Fruit fly (Drosophila melanogaster) whole organism, embryonic: ENCODE data around the gene CG2187.
A peak's percentile ranks its signal among the peaks of the same experiment; 100 is the strongest.

Experiments used
- BEAF-32 ChIP-seq: fragments of 200-800 bp; sonication (Bioruptor generic); optimal IDR thresholded peaks from 3 replicates; lab custom pipeline; 2017; ENCODE audit warnings: missing biosample characterization, missing genetic modification characterization, mild to moderate bottlenecking, moderate library complexity, missing genetic modification reagents
- CG11696 ChIP-seq: fragments of 200-800 bp; sonication (Bioruptor generic); IDR thresholded peaks from 2 replicates; pipeline ENCODE4 v1.3.6; 2022; ENCODE audit warnings: missing biosample characterization, missing genetic modification characterization
- CG12071 ChIP-seq: fragments of 200-800 bp; sonication (Bioruptor generic); optimal IDR thresholded peaks from 3 replicates; lab custom pipeline; 2018; ENCODE audit warnings: missing biosample characterization, mild to moderate bottlenecking, missing genetic modification characterization
- CG1233 ChIP-seq: fragments of 200-800 bp; sonication (Bioruptor generic); optimal IDR thresholded peaks from 4 replicates; lab custom pipeline; 2018; ENCODE audit warnings: missing biosample characterization, mild to moderate bottlenecking, missing genetic modification characterization
- CG17328 ChIP-seq: fragments of 200-800 bp; sonication (Bioruptor generic); IDR thresholded peaks from 2 replicates; pipeline ENCODE4 v1.3.6; 2022; ENCODE audit warnings: missing biosample characterization, missing genetic modification characterization
- CG17385 ChIP-seq: fragments of 200-800 bp; sonication (Bioruptor generic); optimal IDR thresholded peaks from 3 replicates; lab custom pipeline; 2018; ENCODE audit warnings: missing biosample characterization, mild to moderate bottlenecking, missing genetic modification characterization
- CG17568 ChIP-seq: fragments of 200-800 bp; sonication (Bioruptor generic); optimal IDR thresholded peaks from 2 replicates; lab custom pipeline; 2018; ENCODE audit warnings: missing biosample characterization, mild to moderate bottlenecking, missing genetic modification characterization, moderate library complexity
- CG17912 ChIP-seq: fragments of 200-800 bp; sonication (Bioruptor generic); optimal IDR thresholded peaks from 2 replicates; lab custom pipeline; 2018; ENCODE audit warnings: missing biosample characterization, mild to moderate bottlenecking, missing genetic modification characterization
- CG1792 ChIP-seq: fragments of 200-800 bp; sonication (Bioruptor generic); optimal IDR thresholded peaks from 2 replicates; lab custom pipeline; 2016; ENCODE audit warnings: missing biosample characterization, missing genetic modification characterization
- CG2120 ChIP-seq: fragments of 200-800 bp; sonication (Bioruptor generic); optimal IDR thresholded peaks from 3 replicates; lab custom pipeline; 2016; ENCODE audit warnings: missing biosample characterization, missing genetic modification characterization
- CG2199 ChIP-seq: fragments of 200-800 bp; sonication (Bioruptor generic); IDR thresholded peaks from 3 replicates; pipeline ENCODE4 v1.3.6; 2022; ENCODE audit warnings: missing biosample characterization, missing genetic modification characterization
- CG2875 ChIP-seq: fragments of 200-800 bp; sonication (Bioruptor generic); optimal IDR thresholded peaks from 2 replicates; lab custom pipeline; 2017; ENCODE audit warnings: missing biosample characterization, mild to moderate bottlenecking, missing genetic modification characterization, missing genetic modification reagents
- CG31441 ChIP-seq: fragments of 200-800 bp; sonication (Bioruptor generic); IDR thresholded peaks from 2 replicates; pipeline ENCODE4 v1.3.6; 2022; ENCODE audit warnings: missing biosample characterization, missing genetic modification characterization
- CG32532 ChIP-seq: fragments of 200-800 bp; sonication (Bioruptor generic); IDR thresholded peaks from 2 replicates; pipeline ENCODE4 v1.3.6; 2022; ENCODE audit warnings: missing biosample characterization, missing genetic modification characterization
- CG32772 ChIP-seq: fragments of 200-800 bp; sonication (Bioruptor generic); IDR thresholded peaks from 2 replicates; pipeline ENCODE4 v1.3.6; 2022; ENCODE audit warnings: missing biosample characterization, missing genetic modification characterization
- CG3281 ChIP-seq: fragments of 200-800 bp; sonication (Bioruptor generic); optimal IDR thresholded peaks from 3 replicates; lab custom pipeline; 2017; ENCODE audit warnings: missing biosample characterization, mild to moderate bottlenecking, missing genetic modification characterization
- CG3838 ChIP-seq: fragments of 200-800 bp; sonication (Bioruptor generic); optimal IDR thresholded peaks from 3 replicates; lab custom pipeline; 2016; ENCODE audit warnings: missing biosample characterization, missing genetic modification characterization
- CG8944 ChIP-seq: fragments of 200-800 bp; sonication (Bioruptor generic); optimal IDR thresholded peaks from 3 replicates; lab custom pipeline; 2016; ENCODE audit warnings: missing biosample characterization, missing genetic modification characterization
- CG9876 ChIP-seq: fragments of 200-800 bp; sonication (Bioruptor generic); optimal IDR thresholded peaks from 2 replicates; lab custom pipeline; 2016; ENCODE audit warnings: missing biosample characterization, missing genetic modification characterization
- CrebB ChIP-seq: fragments of 200-800 bp; sonication (Bioruptor generic); optimal IDR thresholded peaks from 3 replicates; lab custom pipeline; 2018; ENCODE audit warnings: missing biosample characterization, mild to moderate bottlenecking, missing genetic modification characterization
- Fer3 ChIP-seq: fragments of 200-800 bp; sonication (Bioruptor generic); optimal IDR thresholded peaks from 2 replicates; lab custom pipeline; 2018; ENCODE audit warnings: missing biosample characterization, mild to moderate bottlenecking, missing genetic modification characterization, moderate library complexity
- Hey ChIP-seq: fragments of 200-800 bp; sonication (Bioruptor generic); optimal IDR thresholded peaks from 3 replicates; lab custom pipeline; 2018; ENCODE audit warnings: missing biosample characterization, mild to moderate bottlenecking, missing genetic modification characterization
- Hr51 ChIP-seq, 2 experiments: fragments of 200-800 bp; sonication (Bioruptor generic); optimal IDR thresholded peaks; 2 replicates in 1 of 2; 3 replicates in 1 of 2; lab custom pipeline; 2016 to 2018; ENCODE audit warnings: missing biosample characterization in 2 of 2, missing genetic modification characterization in 2 of 2, mild to moderate bottlenecking in 1 of 2, moderate library complexity in 1 of 2
- Lpt ChIP-seq: fragments of >200 bp; optimal IDR thresholded peaks from 2 replicates; lab custom pipeline; 2018; ENCODE audit warnings: missing biosample characterization, missing genetic modification characterization
- Poxn ChIP-seq: fragments of 200-800 bp; sonication (Bioruptor generic); IDR thresholded peaks from 2 replicates; pipeline ENCODE4 v1.3.6; 2022; ENCODE audit warnings: missing biosample characterization, missing genetic modification characterization
- Rfx ChIP-seq: fragments of 200-800 bp; sonication (Bioruptor generic); IDR thresholded peaks from 2 replicates; pipeline ENCODE4 v1.3.6; 2022; ENCODE audit warnings: missing biosample characterization, missing genetic modification characterization
- Rx ChIP-seq: fragments of 200-800 bp; sonication (Bioruptor generic); IDR thresholded peaks from 2 replicates; pipeline ENCODE4 v1.3.6; 2022; ENCODE audit warnings: missing biosample characterization, missing genetic modification characterization
- Sry-β ChIP-seq: fragments of 200-800 bp; sonication (Bioruptor generic); optimal IDR thresholded peaks from 2 replicates; lab custom pipeline; 2018; ENCODE audit warnings: missing biosample characterization, mild to moderate bottlenecking, missing genetic modification characterization, moderate library complexity
- ara ChIP-seq: fragments of 200-800 bp; sonication (Bioruptor generic); IDR thresholded peaks from 2 replicates; pipeline ENCODE4 v1.3.6; 2022; ENCODE audit warnings: missing biosample characterization, missing genetic modification characterization
- bbx ChIP-seq: fragments of 200-800 bp; sonication (Bioruptor generic); IDR thresholded peaks from 2 replicates; pipeline ENCODE4 v1.3.6; 2022; ENCODE audit warnings: missing biosample characterization, missing genetic modification characterization; ENCODE audit not compliant: partially characterized antibody
- btn ChIP-seq: fragments of 200-800 bp; sonication (Bioruptor generic); optimal IDR thresholded peaks from 2 replicates; lab custom pipeline; 2016; ENCODE audit warnings: missing biosample characterization, missing genetic modification characterization
- chinmo ChIP-seq: fragments of 200-800 bp; sonication (Bioruptor generic); IDR thresholded peaks from 4 replicates; pipeline ENCODE4 v1.3.6; 2022; ENCODE audit warnings: missing biosample characterization, missing genetic modification characterization; ENCODE audit not compliant: partially characterized antibody
- danr ChIP-seq: fragments of 200-800 bp; sonication (Bioruptor generic); IDR thresholded peaks from 2 replicates; pipeline ENCODE4 v1.3.6; 2022; ENCODE audit warnings: missing biosample characterization, missing genetic modification characterization
- esg ChIP-seq: fragments of 200-800 bp; sonication (Bioruptor generic); conservative IDR thresholded peaks from 2 replicates; pipeline ENCODE4 v1.3.6; 2022; ENCODE audit warnings: missing biosample characterization, missing genetic modification characterization
- fu2 ChIP-seq: fragments of 200-800 bp; sonication (Bioruptor generic); optimal IDR thresholded peaks from 2 replicates; lab custom pipeline; 2016; ENCODE audit warnings: missing biosample characterization, missing genetic modification characterization
- ham ChIP-seq: fragments of 200-800 bp; sonication (Bioruptor generic); IDR thresholded peaks from 2 replicates; pipeline ENCODE4 v1.3.6; 2022; ENCODE audit warnings: missing biosample characterization, missing genetic modification characterization
- lab ChIP-seq: fragments of 200-800 bp; sonication (Bioruptor generic); optimal IDR thresholded peaks from 3 replicates; lab custom pipeline; 2017; ENCODE audit warnings: missing biosample characterization, missing genetic modification characterization, mild to moderate bottlenecking, moderate library complexity, missing genetic modification reagents
- nmo ChIP-seq: fragments of 200-800 bp; sonication (Bioruptor generic); optimal IDR thresholded peaks from 2 replicates; lab custom pipeline; 2018; ENCODE audit warnings: missing biosample characterization, mild to moderate bottlenecking, missing genetic modification characterization, moderate library complexity
- oc ChIP-seq: fragments of 200-800 bp; sonication (Bioruptor generic); optimal IDR thresholded peaks from 2 replicates; lab custom pipeline; 2018; ENCODE audit warnings: missing biosample characterization, mild to moderate bottlenecking, missing genetic modification characterization, moderate library complexity
- p53 ChIP-seq: fragments of 200-800 bp; sonication (Bioruptor generic); optimal IDR thresholded peaks from 2 replicates; lab custom pipeline; 2016; ENCODE audit warnings: missing biosample characterization, missing genetic modification characterization
- rib ChIP-seq: fragments of 200-800 bp; sonication (Bioruptor generic); IDR thresholded peaks from 2 replicates; pipeline ENCODE4 v1.3.6; 2022; ENCODE audit warnings: missing biosample characterization, missing genetic modification characterization
- row ChIP-seq: fragments of 200-800 bp; sonication (Bioruptor generic); IDR thresholded peaks from 3 replicates; pipeline ENCODE4 v1.3.6; 2022; ENCODE audit warnings: missing biosample characterization, missing genetic modification characterization
- slou ChIP-seq: fragments of 200-800 bp; sonication (Bioruptor generic); optimal IDR thresholded peaks from 3 replicates; lab custom pipeline; 2016; ENCODE audit warnings: missing biosample characterization, missing genetic modification characterization
- slp2 ChIP-seq: fragments of 200-800 bp; sonication (Bioruptor generic); optimal IDR thresholded peaks from 2 replicates; lab custom pipeline; 2016; ENCODE audit warnings: missing biosample characterization, missing genetic modification characterization
- ssp ChIP-seq: fragments of 200-800 bp; sonication (Bioruptor generic); IDR thresholded peaks from 2 replicates; pipeline ENCODE4 v1.3.6; 2022; ENCODE audit warnings: missing biosample characterization, missing genetic modification characterization
- sug ChIP-seq: fragments of 200-800 bp; optimal IDR thresholded peaks from 2 replicates; lab custom pipeline; 2019; ENCODE audit warnings: missing biosample characterization, mild to moderate bottlenecking, missing genetic modification characterization, moderate library complexity
- tna ChIP-seq: fragments of 200-800 bp; sonication (Bioruptor generic); IDR thresholded peaks from 2 replicates; pipeline ENCODE4 v1.3.6; 2022; ENCODE audit warnings: missing biosample characterization, missing genetic modification characterization; ENCODE audit not compliant: partially characterized antibody
- trem ChIP-seq: fragments of 200-800 bp; optimal IDR thresholded peaks from 3 replicates; lab custom pipeline; 2019; ENCODE audit warnings: missing biosample characterization, mild to moderate bottlenecking, missing genetic modification characterization, moderate library complexity
- wdn ChIP-seq: fragments of 200-800 bp; sonication (Bioruptor generic); IDR thresholded peaks from 2 replicates; pipeline ENCODE4 v1.3.6; 2022; ENCODE audit warnings: missing biosample characterization, missing genetic modification characterization
- yki ChIP-seq: fragments of >200 bp; optimal IDR thresholded peaks from 3 replicates; lab custom pipeline; 2018

CG2187 gene

dm6 chr3R:31724580-31725320, 33.7 kb downstream of the CG2187 start (continued):
- no peak for TF ChIP-seq CG2120
- no peak for TF ChIP-seq slou
- TF ChIP-seq yki: peak; percentile 46
- 0 out of 2 replicates have a peak, but pooled peaks have one; percentile 4 for TF ChIP-seq CG17328 (GFP tag; lab: Robert Waterston, UW)
- no peak for TF ChIP-seq CG3838 (GFP tag; lab: Kevin White, UChicago)
- no peak for TF ChIP-seq slp2 (GFP tag; lab: Kevin White, UChicago)
- no peak for TF ChIP-seq danr (GFP tag; lab: Robert Waterston, UW)
- TF ChIP-seq Hey (tag; lab: Kevin White, UChicago): no peak
- TF ChIP-seq CG17385: peak; percentile 90
- TF ChIP-seq Sry-β (GFP tag; lab: Kevin White, UChicago): no peak
- no peak for TF ChIP-seq CG1792
- no peak for TF ChIP-seq CG2875
- TF ChIP-seq nmo: no peak
- TF ChIP-seq ssp: no peak
- no peak for TF ChIP-seq sug (tag; lab: Kevin White, UChicago)
- TF ChIP-seq lab (GFP tag; lab: Kevin White, UChicago): peak; percentile 24
- TF ChIP-seq CG17912 (GFP tag; lab: Kevin White, UChicago): no peak
- TF ChIP-seq bbx (GFP tag; lab: Robert Waterston, UW): 0 out of 2 replicates have a peak, but pooled peaks have one; percentile 9
- no peak for TF ChIP-seq Rfx (GFP tag; lab: Robert Waterston, UW)
- no peak for TF ChIP-seq ham (GFP tag; lab: Robert Waterston, UW)
- TF ChIP-seq esg (GFP tag; lab: Robert Waterston, UW): no peak
- TF ChIP-seq Poxn: no peak
- no peak for TF ChIP-seq Hr51 (GFP tag; optimal IDR thresholded peaks at IDR 0.05; lab: Kevin White, UChicago)
- no peak for TF ChIP-seq oc (tag; lab: Kevin White, UChicago)
- TF ChIP-seq row (GFP tag; lab: Robert Waterston, UW): 0 out of 3 replicates have a peak, but pooled peaks have one; percentile 6
- TF ChIP-seq CG32532: 0 out of 2 replicates have a peak, but pooled peaks have one; percentile 41
- no peak for TF ChIP-seq CG1233 (GFP tag; lab: Kevin White, UChicago)
- TF ChIP-seq CG12071: peak; percentile 19
- TF ChIP-seq CG32772: no peak
- TF ChIP-seq Lpt (GFP tag; lab: Kevin White, UChicago): no peak
- no peak for TF ChIP-seq CrebB (tag; lab: Kevin White, UChicago)
- no peak for TF ChIP-seq fu2
- peak; percentile 45; the same call in 2 of the 3 replicates for TF ChIP-seq CG2199 (GFP tag; lab: Robert Waterston, UW)
- TF ChIP-seq btn (GFP tag; lab: Kevin White, UChicago): no peak
- TF ChIP-seq CG9876 (GFP tag; lab: Kevin White, UChicago): no peak
- peak; percentile 53; the same call in 1 of the 2 replicates for TF ChIP-seq ara
- 0 out of 2 replicates have a peak, but pooled peaks have one; percentile 11 for TF ChIP-seq tna (GFP tag; lab: Robert Waterston, UW)
- TF ChIP-seq trem: no peak
- no peak for TF ChIP-seq Fer3 (tag; lab: Kevin White, UChicago)
- TF ChIP-seq CG8944: no peak
- TF ChIP-seq p53 (GFP tag; lab: Kevin White, UChicago): no peak
- peak; percentile 80 for TF ChIP-seq CG11696 (GFP tag; lab: Robert Waterston, UW)
- TF ChIP-seq wdn: no peak
- no peak for TF ChIP-seq CG17568 (GFP tag; lab: Kevin White, UChicago)
- TF ChIP-seq CG31441: no peak
- peak; percentile 63; the same call in 1 of the 4 replicates for TF ChIP-seq chinmo (GFP tag; lab: Robert Waterston, UW)
- no peak for TF ChIP-seq CG3281 (GFP tag; lab: Kevin White, UChicago)
- TF ChIP-seq Rx (GFP tag; lab: Robert Waterston, UW): no peak
- TF ChIP-seq rib (GFP tag; lab: Robert Waterston, UW): 0 out of 2 replicates have a peak, but pooled peaks have one; percentile 15
- TF ChIP-seq BEAF-32: no peak
